Fruit fly (Drosophila melanogaster): ENCODE data around the gene CG18563.
A peak's percentile ranks its signal among the peaks of the same experiment; 100 is the strongest.

The CG18563 gene

DNA sequence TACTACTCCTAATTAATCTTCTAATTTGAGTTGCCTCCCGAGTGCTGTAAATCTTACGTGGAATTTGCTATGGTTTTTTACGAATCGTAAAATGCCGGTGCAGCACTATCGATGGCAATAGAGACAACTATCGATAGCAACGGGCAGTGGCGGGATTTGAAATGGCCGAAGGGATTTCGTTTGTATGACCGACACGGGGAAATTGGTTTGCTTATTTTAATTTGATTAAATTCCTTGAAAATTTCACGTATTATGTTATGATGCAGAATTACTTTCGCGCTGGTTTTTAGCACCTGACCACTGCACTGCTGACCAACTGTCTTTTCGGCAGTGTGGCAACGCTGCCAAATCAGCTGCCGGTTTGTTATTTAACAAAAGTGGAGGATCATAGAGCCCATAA is 26.3 kb upstream of the CG18563 start, which contains the start of the genes GCS2beta and CG5131:
Gene GCS2beta (minus strand): TSS at position 134 of the 400 bp plus-strand sequence.
Gene CG5131 (plus strand): TSS at position 328 of the 400 bp plus-strand sequence.
- TF ChIP-seq ovo (GFP tag; optimal IDR thresholded peaks at IDR 0.05) (peak; percentile 65), cic (GFP tag; optimal IDR thresholded peaks at IDR 0.05) (peak; percentile 15), CG1620 (GFP tag; optimal IDR thresholded peaks at IDR 0.05) (peak; percentile 92), pad (GFP tag; optimal IDR thresholded peaks at IDR 0.05) (peak; percentile 71), kay (GFP tag; ENCODE audit: borderline replicate concordance) (peak; percentile 58), CG11617 (GFP tag; optimal IDR thresholded peaks at IDR 0.05) (peak; percentile 87), CG5204 (GFP tag; optimal IDR thresholded peaks at IDR 0.05) (peak; percentile 85), toe (GFP tag; optimal IDR thresholded peaks at IDR 0.05) (peak; percentile 95), bab1 (GFP tag; optimal IDR thresholded peaks at IDR 0.05) (peak; percentile 90), CG14711 (tag; optimal IDR thresholded peaks at IDR 0.05) (peak; percentile 83), cnc (optimal IDR thresholded peaks at IDR 0.05) (no peak), CG7045 (GFP tag; optimal IDR thresholded peaks at IDR 0.05) (peak; percentile 89), CG33017 (tag; optimal IDR thresholded peaks at IDR 0.05) (peak; percentile 84), Clk (GFP tag; optimal IDR thresholded peaks at IDR 0.05) (peak; percentile 79), CG7101 (tag; optimal IDR thresholded peaks at IDR 0.05) (peak; percentile 85), tj (GFP tag; optimal IDR thresholded peaks at IDR 0.05) (peak; percentile 94), Mnt (GFP tag; optimal IDR thresholded peaks at IDR 0.05) (peak; percentile 80), Hr96 (GFP tag; optimal IDR thresholded peaks at IDR 0.05) (peak; percentile 92), Crg-1 (GFP tag; optimal IDR thresholded peaks at IDR 0.05) (peak; percentile 94), CG12768 (GFP tag; optimal IDR thresholded peaks at IDR 0.05) (peak; percentile 89)

DNA sequence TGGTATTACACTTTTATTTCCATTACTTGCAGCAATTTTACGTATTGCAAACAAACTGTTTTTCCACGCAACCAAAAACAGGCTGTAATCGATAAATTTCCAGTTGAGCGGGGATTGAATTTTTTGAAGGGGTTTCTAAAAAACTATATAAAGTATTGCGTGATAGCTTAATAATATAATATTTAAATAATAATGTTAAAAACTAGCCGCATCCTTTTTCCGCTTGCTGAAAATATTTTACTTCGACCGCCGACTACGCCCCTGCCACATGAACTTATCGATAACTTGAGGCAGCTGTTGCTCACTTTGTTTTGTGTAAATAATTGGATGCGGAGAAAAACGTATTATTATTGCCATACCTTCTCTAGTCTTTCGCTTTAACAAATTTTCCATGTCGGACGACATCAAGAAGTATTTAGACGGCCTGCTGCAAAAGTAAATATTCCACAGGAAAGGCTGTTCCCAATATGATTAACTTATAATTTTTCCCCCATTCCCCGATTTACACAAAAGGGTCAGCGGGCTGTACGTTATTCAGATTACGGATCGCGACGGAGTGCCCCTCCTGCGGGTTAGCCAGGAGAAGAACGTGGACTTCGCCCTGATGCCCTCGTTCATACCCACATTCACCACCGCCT is 23.2 kb upstream of the CG18563 start, which contains the start of the genes fws and Lamtor3:
Gene fws (minus strand): TSS at position 87 of the 638 bp plus-strand sequence.
Gene Lamtor3 (plus strand): TSS at position 289 of the 638 bp plus-strand sequence.
- TF ChIP-seq ovo (GFP tag; optimal IDR thresholded peaks at IDR 0.05) (peak; percentile 64), bab1 (GFP tag; optimal IDR thresholded peaks at IDR 0.05) (peak; percentile 97), CG7045 (GFP tag; optimal IDR thresholded peaks at IDR 0.05) (peak; percentile 97), CG12768 (GFP tag; optimal IDR thresholded peaks at IDR 0.05) (peak; percentile 97), Hr96 (GFP tag; optimal IDR thresholded peaks at IDR 0.05) (no peak), Crg-1 (GFP tag; optimal IDR thresholded peaks at IDR 0.05) (peak; percentile 94), CG5204 (GFP tag; optimal IDR thresholded peaks at IDR 0.05) (no peak), CG7101 (tag; optimal IDR thresholded peaks at IDR 0.05) (peak; percentile 99), CG33017 (tag; optimal IDR thresholded peaks at IDR 0.05) (peak; percentile 98), tj (GFP tag; optimal IDR thresholded peaks at IDR 0.05) (peak; percentile 84), CG11617 (GFP tag; optimal IDR thresholded peaks at IDR 0.05) (peak; percentile 96), Mnt (GFP tag; optimal IDR thresholded peaks at IDR 0.05) (peak; percentile 86), Clk (GFP tag; optimal IDR thresholded peaks at IDR 0.05) (peak; percentile 94), pad (GFP tag; optimal IDR thresholded peaks at IDR 0.05) (peak; percentile 90), cic (GFP tag; optimal IDR thresholded peaks at IDR 0.05) (peak; percentile 42), kay (GFP tag; ENCODE audit: borderline replicate concordance) (peak; percentile 84), toe (GFP tag; optimal IDR thresholded peaks at IDR 0.05) (peak; percentile 75), CG1620 (GFP tag; optimal IDR thresholded peaks at IDR 0.05) (peak; percentile 81), CG14711 (tag; optimal IDR thresholded peaks at IDR 0.05) (peak; percentile 98), cnc (optimal IDR thresholded peaks at IDR 0.05) (no peak)

DNA sequence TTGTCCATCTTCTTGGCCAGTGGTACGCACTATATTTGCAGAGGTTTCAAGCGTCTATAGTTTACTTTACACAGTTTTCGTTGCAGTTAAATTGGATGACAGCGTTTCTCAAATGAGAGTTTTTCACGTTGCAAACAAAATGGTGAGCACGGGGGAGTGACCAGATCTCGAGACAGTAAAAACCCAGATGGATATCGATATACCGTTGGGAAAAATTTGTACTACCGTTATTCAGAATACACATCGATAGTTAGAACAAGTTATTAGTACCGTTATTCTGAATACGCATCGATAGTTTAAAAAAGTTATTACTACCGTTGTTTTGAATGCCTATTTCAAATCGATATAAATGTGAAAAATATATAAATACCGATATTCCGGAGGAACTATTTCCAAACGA is 19.9 kb upstream of the CG18563 start, which contains the start of gene cass:
Gene cass (minus strand): TSS at position 179 of the 400 bp plus-strand sequence.
- TF ChIP-seq Mnt (GFP tag; optimal IDR thresholded peaks at IDR 0.05) = peak; percentile 33
- no peak for TF ChIP-seq kay (GFP tag; ENCODE audit: borderline replicate concordance)
- peak; percentile 18 for TF ChIP-seq cic (GFP tag; optimal IDR thresholded peaks at IDR 0.05)
- no peak for TF ChIP-seq Hr96 (GFP tag; optimal IDR thresholded peaks at IDR 0.05)
- TF ChIP-seq toe (GFP tag; optimal IDR thresholded peaks at IDR 0.05) = no peak
- no peak for TF ChIP-seq CG33017 (tag; optimal IDR thresholded peaks at IDR 0.05)
- TF ChIP-seq CG14711 (tag; optimal IDR thresholded peaks at IDR 0.05) = no peak
- TF ChIP-seq Crg-1 (GFP tag; optimal IDR thresholded peaks at IDR 0.05) = no peak
- TF ChIP-seq CG7101 (tag; optimal IDR thresholded peaks at IDR 0.05) = no peak
- TF ChIP-seq CG7045 (GFP tag; optimal IDR thresholded peaks at IDR 0.05) = no peak
- no peak for TF ChIP-seq CG5204 (GFP tag; optimal IDR thresholded peaks at IDR 0.05)
- TF ChIP-seq ovo (GFP tag; optimal IDR thresholded peaks at IDR 0.05) = peak; percentile 98
- TF ChIP-seq CG11617 (GFP tag; optimal IDR thresholded peaks at IDR 0.05) = peak; percentile 8
- peak; percentile 73 for TF ChIP-seq bab1 (GFP tag; optimal IDR thresholded peaks at IDR 0.05)
- TF ChIP-seq CG1620 (GFP tag; optimal IDR thresholded peaks at IDR 0.05) = no peak
- TF ChIP-seq cnc (optimal IDR thresholded peaks at IDR 0.05) = no peak
- TF ChIP-seq pad (GFP tag; optimal IDR thresholded peaks at IDR 0.05) = peak; percentile 19
- no peak for TF ChIP-seq tj (GFP tag; optimal IDR thresholded peaks at IDR 0.05)
- TF ChIP-seq CG12768 (GFP tag; optimal IDR thresholded peaks at IDR 0.05) = no peak
- TF ChIP-seq Clk (GFP tag; optimal IDR thresholded peaks at IDR 0.05) = no peak

DNA sequence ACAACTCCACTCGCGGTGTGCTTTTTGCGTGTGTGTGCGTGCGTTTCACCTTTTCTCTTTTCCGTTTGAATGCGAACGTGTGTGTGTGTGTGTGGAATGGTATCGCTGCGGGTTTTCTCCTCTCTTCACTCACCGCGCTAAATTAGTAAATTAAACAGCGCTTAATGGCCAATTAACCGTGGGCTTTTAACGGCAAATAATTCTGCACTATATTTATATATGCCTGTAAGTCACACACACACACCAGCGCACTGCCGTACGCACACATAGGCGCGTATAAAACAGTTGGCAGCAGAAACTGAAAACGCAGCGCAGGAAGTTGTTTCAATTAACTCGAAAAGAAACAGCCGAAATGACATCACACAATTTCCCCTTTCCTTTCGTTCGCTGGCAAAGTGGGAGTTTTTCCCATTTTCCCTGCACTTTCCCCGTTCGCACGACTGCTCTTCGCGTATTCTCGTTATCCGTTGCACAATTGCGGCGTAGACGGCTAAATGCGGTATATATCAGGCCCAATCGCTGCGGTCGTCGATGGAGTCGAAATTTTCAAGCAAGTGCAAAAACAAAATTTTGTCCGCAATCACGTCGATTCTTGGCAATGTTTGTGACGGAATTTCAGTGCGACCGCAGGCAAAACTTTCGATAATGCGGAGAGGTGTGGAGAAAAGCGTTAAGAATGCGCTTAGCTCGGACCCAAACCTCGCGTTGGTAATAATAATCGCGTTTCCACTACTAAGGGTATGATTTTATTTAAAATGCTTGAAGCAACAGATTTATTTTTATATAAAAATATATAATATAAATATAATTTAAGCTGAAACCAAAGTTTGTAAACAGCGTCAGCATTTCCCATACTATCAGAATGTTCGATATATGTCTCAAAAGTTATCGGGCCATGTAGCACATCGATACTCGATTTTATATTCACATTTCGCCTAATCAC is 15.0 kb upstream of the CG18563 start, which contains the start of gene BicD:
Gene BicD (minus strand): TSS at position 634 of the 943 bp plus-strand sequence.
- TF ChIP-seq CG11617 (GFP tag; optimal IDR thresholded peaks at IDR 0.05) = peak; percentile 36
- peak; percentile 54 for TF ChIP-seq CG12768 (GFP tag; optimal IDR thresholded peaks at IDR 0.05)
- TF ChIP-seq kay (GFP tag; ENCODE audit: borderline replicate concordance) = no peak
- no peak for TF ChIP-seq CG1620 (GFP tag; optimal IDR thresholded peaks at IDR 0.05)
- no peak for TF ChIP-seq cnc (optimal IDR thresholded peaks at IDR 0.05)
- TF ChIP-seq Crg-1 (GFP tag; optimal IDR thresholded peaks at IDR 0.05) = no peak
- TF ChIP-seq CG7045 (GFP tag; optimal IDR thresholded peaks at IDR 0.05) = peak; percentile 4
- no peak for TF ChIP-seq Mnt (GFP tag; optimal IDR thresholded peaks at IDR 0.05)
- TF ChIP-seq toe (GFP tag; optimal IDR thresholded peaks at IDR 0.05) = no peak
- no peak for TF ChIP-seq Clk (GFP tag; optimal IDR thresholded peaks at IDR 0.05)
- TF ChIP-seq CG7101 (tag; optimal IDR thresholded peaks at IDR 0.05) = no peak
- peak; percentile 37 for TF ChIP-seq pad (GFP tag; optimal IDR thresholded peaks at IDR 0.05)
- no peak for TF ChIP-seq CG5204 (GFP tag; optimal IDR thresholded peaks at IDR 0.05)
- no peak for TF ChIP-seq Hr96 (GFP tag; optimal IDR thresholded peaks at IDR 0.05)
- TF ChIP-seq bab1 (GFP tag; optimal IDR thresholded peaks at IDR 0.05) = peak; percentile 38
- peak; percentile 4 for TF ChIP-seq tj (GFP tag; optimal IDR thresholded peaks at IDR 0.05)
- peak; percentile 6 for TF ChIP-seq CG14711 (tag; optimal IDR thresholded peaks at IDR 0.05)
- TF ChIP-seq ovo (GFP tag; optimal IDR thresholded peaks at IDR 0.05) = peak; percentile 40
- no peak for TF ChIP-seq cic (GFP tag; optimal IDR thresholded peaks at IDR 0.05)
- no peak for TF ChIP-seq CG33017 (tag; optimal IDR thresholded peaks at IDR 0.05)
